Fruit fly (Drosophila melanogaster): ENCODE data around the gene CG4678.

Gene CG4678

DNA sequence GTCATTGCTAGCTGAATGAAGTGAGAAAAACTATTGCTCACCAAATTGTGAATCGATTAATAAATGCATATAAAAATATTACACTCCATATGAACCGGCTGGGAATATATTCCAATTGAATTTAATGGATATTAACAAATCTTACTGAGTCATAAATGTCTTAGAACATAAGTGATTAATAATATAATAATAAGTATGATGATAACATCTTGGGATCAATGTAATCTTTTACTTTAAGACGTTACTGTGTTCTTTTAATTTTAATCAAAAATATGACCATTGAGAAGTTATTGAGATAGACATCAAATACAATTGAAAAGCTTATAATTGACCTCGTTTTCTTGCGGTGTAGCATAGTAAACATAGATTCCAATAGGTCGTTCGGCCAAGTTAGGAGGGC, 3.6 kb upstream of the CG4678 start:
- TF ChIP-seq Clk (GFP tag; optimal IDR thresholded peaks at IDR 0.05) (no peak), CG7101 (tag; optimal IDR thresholded peaks at IDR 0.05) (peak; percentile 0), CG11617 (GFP tag; optimal IDR thresholded peaks at IDR 0.05) (peak; percentile 42)

DNA sequence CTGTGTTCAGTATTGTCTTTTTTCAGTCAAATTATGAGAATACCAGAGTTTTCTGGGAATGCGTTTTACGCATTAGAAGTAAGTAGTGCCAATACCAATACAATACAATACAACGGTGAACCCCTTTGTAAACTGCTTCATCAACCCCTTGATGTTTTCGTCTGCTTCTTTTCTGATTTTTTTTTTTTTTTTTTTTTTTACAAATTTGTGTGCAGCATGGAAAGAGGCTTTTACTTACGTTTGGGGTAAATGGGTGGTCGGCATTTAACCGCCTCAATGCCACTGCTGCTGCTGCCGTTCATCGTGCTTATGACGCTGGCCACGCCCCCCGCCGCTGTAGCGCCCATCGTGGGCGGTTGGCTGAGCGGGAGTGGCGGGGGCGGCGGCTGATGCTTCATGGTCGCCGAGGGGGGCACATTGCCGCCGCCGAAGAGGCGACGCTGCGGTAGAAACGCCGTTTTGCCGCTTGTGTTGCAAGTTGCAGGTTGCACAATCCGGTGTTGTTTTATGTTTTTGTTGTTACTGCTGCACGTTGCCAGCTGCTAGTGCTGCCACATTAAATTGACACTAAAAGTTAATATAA, 2.0 kb upstream of the CG4678 start:
- TF ChIP-seq pad (GFP tag; optimal IDR thresholded peaks at IDR 0.05) (peak; percentile 34), CG33017 (tag; optimal IDR thresholded peaks at IDR 0.05) (no peak)

- TF ChIP-seq CG1620 (GFP tag; optimal IDR thresholded peaks at IDR 0.05), result no peak
- no peak for TF ChIP-seq Hr96 (GFP tag; optimal IDR thresholded peaks at IDR 0.05)
- TF ChIP-seq Mnt (GFP tag; optimal IDR thresholded peaks at IDR 0.05), result no peak
- no peak for TF ChIP-seq CG33017 (tag; optimal IDR thresholded peaks at IDR 0.05)
- TF ChIP-seq CG5204 (GFP tag; optimal IDR thresholded peaks at IDR 0.05), result no peak
- no peak for TF ChIP-seq bab1 (GFP tag; optimal IDR thresholded peaks at IDR 0.05)
- no peak for TF ChIP-seq Crg-1 (GFP tag; optimal IDR thresholded peaks at IDR 0.05)
- no peak for TF ChIP-seq CG7045 (GFP tag; optimal IDR thresholded peaks at IDR 0.05)
- peak; percentile 8 for TF ChIP-seq CG7101 (tag; optimal IDR thresholded peaks at IDR 0.05)
- TF ChIP-seq ovo (GFP tag; optimal IDR thresholded peaks at IDR 0.05), result peak; percentile 90
- TF ChIP-seq Clk (GFP tag; optimal IDR thresholded peaks at IDR 0.05), result no peak
- TF ChIP-seq CG12768 (GFP tag; optimal IDR thresholded peaks at IDR 0.05), result no peak
- no peak for TF ChIP-seq tj (GFP tag; optimal IDR thresholded peaks at IDR 0.05)
- no peak for TF ChIP-seq toe (GFP tag; optimal IDR thresholded peaks at IDR 0.05)
- TF ChIP-seq pad (GFP tag; optimal IDR thresholded peaks at IDR 0.05), result peak; percentile 86
- peak; percentile 36 for TF ChIP-seq cic (GFP tag; optimal IDR thresholded peaks at IDR 0.05)
- TF ChIP-seq CG14711 (tag; optimal IDR thresholded peaks at IDR 0.05), result peak; percentile 48
- TF ChIP-seq kay (GFP tag; ENCODE audit: borderline replicate concordance), result no peak
- peak; percentile 23 for TF ChIP-seq CG11617 (GFP tag; optimal IDR thresholded peaks at IDR 0.05)
- no peak for TF ChIP-seq cnc (optimal IDR thresholded peaks at IDR 0.05)
Observed at dm6 chrX:16694477-16694876, 1.5 kb upstream of the CG4678 start.

dm6 chrX:16694959-16695358, 972 bp upstream of the CG4678 start, which contains the start of gene Septin4:
Gene Septin4 (minus strand): TSS chrX:16695173.
- TF ChIP-seq CG5204 (GFP tag; optimal IDR thresholded peaks at IDR 0.05) (no peak), kay (GFP tag; ENCODE audit: borderline replicate concordance) (peak; percentile 63)

DNA sequence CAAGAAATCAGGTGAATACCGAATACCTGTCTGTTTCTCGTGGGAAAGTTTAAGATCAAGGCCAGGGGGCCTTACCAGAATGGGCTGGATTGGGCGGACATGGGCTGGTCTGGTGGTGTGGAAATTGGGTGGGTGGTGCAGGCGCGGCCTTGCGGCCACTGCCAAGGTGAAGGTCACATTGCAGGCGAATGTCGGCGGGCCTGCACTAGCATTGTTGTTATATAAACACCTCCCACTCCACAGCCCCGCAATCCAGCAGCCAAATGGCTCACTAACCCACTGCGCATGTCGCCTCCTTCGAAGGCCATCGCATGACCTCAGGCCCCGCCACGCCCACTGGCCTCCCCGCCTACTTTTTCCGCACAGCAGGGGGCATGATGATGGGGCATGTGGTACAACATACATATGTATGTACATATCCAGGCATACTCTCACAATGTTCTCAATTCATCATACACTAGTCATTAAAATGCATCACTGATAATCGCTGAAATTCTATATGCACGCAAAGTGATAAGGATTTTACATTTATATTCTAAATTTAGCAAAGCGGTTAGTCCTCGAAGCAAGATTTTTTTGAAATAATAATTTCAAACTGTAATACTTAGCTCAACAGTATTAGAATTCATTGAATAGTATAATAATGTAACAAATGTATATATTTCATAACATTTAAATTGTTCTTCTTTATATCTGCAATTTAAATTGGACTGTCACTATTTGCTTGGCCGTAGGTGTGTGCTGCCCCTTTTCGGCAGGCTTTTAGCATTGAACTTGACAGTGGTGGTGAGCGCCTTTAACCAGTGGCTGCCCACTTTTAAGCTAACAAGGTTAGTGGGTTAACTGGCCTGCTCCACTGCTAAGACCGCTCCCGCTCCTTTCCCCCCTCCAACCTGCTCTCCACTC, 936 bp downstream of the CG4678 start:
- TF ChIP-seq toe (GFP tag; optimal IDR thresholded peaks at IDR 0.05) (no peak), kay (GFP tag; ENCODE audit: borderline replicate concordance) (no peak), CG1620 (GFP tag; optimal IDR thresholded peaks at IDR 0.05) (no peak), CG33017 (tag; optimal IDR thresholded peaks at IDR 0.05) (no peak), Crg-1 (GFP tag; optimal IDR thresholded peaks at IDR 0.05) (no peak), CG11617 (GFP tag; optimal IDR thresholded peaks at IDR 0.05) (no peak)

DNA sequence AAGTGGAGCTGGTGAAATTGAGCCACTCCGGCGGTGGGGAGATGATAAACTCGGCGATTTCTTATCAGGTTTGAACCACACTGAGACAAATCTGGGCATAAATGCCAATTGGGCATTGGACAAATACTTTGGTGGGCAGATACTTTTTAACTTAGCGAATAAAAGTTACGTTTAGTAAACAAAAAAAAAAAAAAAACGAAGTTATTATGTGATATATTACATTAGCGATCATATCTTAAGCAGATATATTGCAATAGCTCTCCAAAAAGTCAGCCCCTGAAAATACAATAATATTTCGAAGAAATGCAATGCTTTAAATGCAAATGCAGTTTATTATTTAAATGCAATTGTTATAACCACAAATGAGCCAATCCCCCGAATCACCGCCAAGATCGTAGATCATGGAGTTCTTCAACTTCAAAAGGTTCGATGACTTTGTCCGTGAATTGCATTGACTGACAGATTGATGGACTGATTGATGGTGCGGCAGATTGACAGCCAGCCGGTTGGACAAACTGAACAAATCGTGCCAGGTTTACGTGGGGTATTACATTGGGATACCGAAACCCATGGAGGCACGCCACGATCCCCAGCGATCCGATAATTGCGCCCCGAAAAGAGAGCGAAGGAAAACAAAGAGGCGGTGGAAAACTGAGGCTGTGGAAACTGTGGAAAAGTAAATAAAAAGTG, 2.1 kb downstream of the CG4678 start:
- TF ChIP-seq CG12768 (GFP tag; optimal IDR thresholded peaks at IDR 0.05), result no peak
- TF ChIP-seq Mnt (GFP tag; optimal IDR thresholded peaks at IDR 0.05), result no peak
- TF ChIP-seq CG7045 (GFP tag; optimal IDR thresholded peaks at IDR 0.05), result no peak
- TF ChIP-seq bab1 (GFP tag; optimal IDR thresholded peaks at IDR 0.05), result no peak
- TF ChIP-seq Clk (GFP tag; optimal IDR thresholded peaks at IDR 0.05), result no peak
- TF ChIP-seq Hr96 (GFP tag; optimal IDR thresholded peaks at IDR 0.05), result no peak

- TF ChIP-seq cic (GFP tag; optimal IDR thresholded peaks at IDR 0.05) (no peak), Clk (GFP tag; optimal IDR thresholded peaks at IDR 0.05) (no peak), tj (GFP tag; optimal IDR thresholded peaks at IDR 0.05) (no peak)
Observed at dm6 chrX:16700070-16700469, 4.1 kb downstream of the CG4678 start, which contains the start of gene CG9676. Gene CG9676 (minus strand): TSS chrX:16700170.
